Worm (Caenorhabditis elegans) whole organism, L4 larva: ENCODE measurements around the gene sfa-1.
A peak's percentile ranks its signal among the peaks of the same experiment; 100 is the strongest.
"Not testable (repeated sequence)": the region's sequence is repeated elsewhere in the genome, so short reads cannot be mapped to it uniquely, and the experiment has no call there.

Source experiments
- D1046.2 ChIP-seq: fragments of 200-800 bp; sonication (Bioruptor generic); IDR thresholded peaks from 2 replicates; pipeline ENCODE4 v1.3.6; 2022; ENCODE audit warnings: missing genetic modification characterization, missing compliant biosample characterization
- F49E8.2 ChIP-seq: sonication (generic microtip); optimal IDR thresholded peaks from 2 replicates; lab custom pipeline; 2016; ENCODE audit warnings: missing compliant biosample characterization, mild to moderate bottlenecking, missing genetic modification characterization, borderline replicate concordance
- ZK337.2 ChIP-seq: fragments of 200-800 bp; sonication (Bioruptor generic); IDR thresholded peaks from 2 replicates; pipeline ENCODE4 v1.3.6; 2022; ENCODE audit warnings: missing genetic modification reagents, missing genetic modification characterization, missing compliant biosample characterization
- aha-1 ChIP-seq: fragments of 150-350 bp; peaks from one replicate; lab custom pipeline; 2014; ENCODE audit warnings: missing biosample characterization, missing genetic modification characterization
- attf-4 ChIP-seq: sonication (generic microtip); optimal IDR thresholded peaks from 3 replicates; lab custom pipeline; 2017; ENCODE audit warnings: missing biosample characterization, missing genetic modification characterization
- ceh-28 ChIP-seq: fragments of 150-350 bp; optimal IDR thresholded peaks from 2 replicates; lab custom pipeline; 2014; ENCODE audit warnings: missing biosample characterization, missing genetic modification reagents, missing genetic modification characterization
- ceh-44 ChIP-seq: fragments of 200-800 bp; sonication (Bioruptor generic); IDR thresholded peaks from 2 replicates; pipeline ENCODE4 v1.3.6; 2022; ENCODE audit warnings: missing genetic modification reagents, missing genetic modification characterization, missing compliant biosample characterization
- ceh-82 ChIP-seq: sonication (generic microtip); optimal IDR thresholded peaks from 2 replicates; lab custom pipeline; 2017; ENCODE audit warnings: missing biosample characterization, missing genetic modification characterization
- ces-1 ChIP-seq: fragments of 150-350 bp; sonication (generic microtip); optimal IDR thresholded peaks from 4 replicates; lab custom pipeline; 2014; ENCODE audit warnings: missing biosample characterization, missing genetic modification reagents, missing genetic modification characterization
- cey-2 ChIP-seq: sonication (generic microtip); optimal IDR thresholded peaks from 3 replicates; lab custom pipeline; 2017; ENCODE audit warnings: missing genetic modification characterization, mild to moderate bottlenecking, missing compliant biosample characterization, antibody characterized with exemption, borderline replicate concordance; ENCODE audit not compliant: insufficient read depth
- ctbp-1 ChIP-seq: fragments of 200-800 bp; sonication (Bioruptor generic); IDR thresholded peaks from 2 replicates; pipeline ENCODE4 v1.3.6; 2022; ENCODE audit warnings: missing genetic modification reagents, missing genetic modification characterization, missing compliant biosample characterization
- daf-16 ChIP-seq, 3 experiments: sonication (generic microtip); optimal IDR thresholded peaks; 2 replicates each; lab custom pipeline; 2016 to 2017; ENCODE audit warnings: missing genetic modification characterization in 3 of 3, missing genetic modification reagents in 3 of 3, mild to moderate bottlenecking in 2 of 3, missing compliant biosample characterization in 2 of 3, missing biosample characterization in 1 of 3, moderate library complexity in 1 of 3
- dmd-9 ChIP-seq: fragments of 200-800 bp; sonication (Bioruptor generic); IDR thresholded peaks from 2 replicates; pipeline ENCODE4 v1.3.6; 2022; ENCODE audit warnings: missing genetic modification reagents, missing genetic modification characterization, missing compliant biosample characterization
- dpl-1 ChIP-seq: fragments of 150-350 bp; optimal IDR thresholded peaks from 2 replicates; lab custom pipeline; 2014; ENCODE audit warnings: missing biosample characterization, missing genetic modification reagents, missing genetic modification characterization
- duxl-1 ChIP-seq: sonication (generic microtip); optimal IDR thresholded peaks from 2 replicates; lab custom pipeline; 2016; ENCODE audit warnings: mild to moderate bottlenecking, missing genetic modification characterization, moderate library complexity, missing compliant biosample characterization; ENCODE audit not compliant: poor library complexity
- egl-43 ChIP-seq: fragments of 200-800 bp; sonication (Bioruptor generic); IDR thresholded peaks from 2 replicates; pipeline ENCODE4 v1.3.6; 2022; ENCODE audit warnings: missing genetic modification reagents, missing genetic modification characterization, missing compliant biosample characterization
- hmg-1.1 ChIP-seq: fragments of 200-800 bp; sonication (Bioruptor generic); IDR thresholded peaks from 2 replicates; pipeline ENCODE4 v1.3.6; 2022; ENCODE audit warnings: missing genetic modification reagents, missing genetic modification characterization, missing compliant biosample characterization
- lin-15B ChIP-seq: fragments of 150-350 bp; sonication (generic microtip); optimal IDR thresholded peaks from 3 replicates; lab custom pipeline; 2014; ENCODE audit warnings: missing biosample characterization, missing genetic modification characterization
- lin-38 ChIP-seq: fragments of 200-800 bp; sonication (Bioruptor generic); IDR thresholded peaks from 2 replicates; pipeline ENCODE4 v1.3.6; 2022; ENCODE audit warnings: missing genetic modification reagents, missing genetic modification characterization, missing compliant biosample characterization
- mdl-1 ChIP-seq, 2 experiments: fragments of 150-350 bp in 1 of 2; sonication (generic microtip) in 1 of 2; optimal IDR thresholded peaks; 2 replicates each; lab custom pipeline; 2014 to 2017; ENCODE audit warnings: missing biosample characterization in 2 of 2, missing genetic modification characterization in 2 of 2
- mdt-29 ChIP-seq: fragments of 200-800 bp; sonication (Bioruptor generic); IDR thresholded peaks from 2 replicates; pipeline ENCODE4 v1.3.6; 2022; ENCODE audit warnings: missing genetic modification reagents, missing genetic modification characterization, missing compliant biosample characterization
- mxl-3 ChIP-seq: fragments of 200-800 bp; sonication (Bioruptor generic); optimal IDR thresholded peaks from 2 replicates; lab custom pipeline; 2018; ENCODE audit warnings: mild to moderate bottlenecking, missing genetic modification characterization, missing compliant biosample characterization
- nhr-102 ChIP-seq: sonication (generic microtip); optimal IDR thresholded peaks from 2 replicates; lab custom pipeline; 2016; ENCODE audit warnings: mild to moderate bottlenecking, missing genetic modification characterization, moderate library complexity, missing compliant biosample characterization
- nhr-11 ChIP-seq: fragments of 150-350 bp; optimal IDR thresholded peaks from 2 replicates; lab custom pipeline; 2014; ENCODE audit warnings: missing biosample characterization, missing genetic modification characterization
- nhr-48 ChIP-seq: sonication (generic microtip); optimal IDR thresholded peaks from 2 replicates; lab custom pipeline; 2016; ENCODE audit warnings: mild to moderate bottlenecking, missing genetic modification characterization, missing compliant biosample characterization
- nhr-77 ChIP-seq: fragments of 150-350 bp; optimal IDR thresholded peaks from 2 replicates; lab custom pipeline; 2014; ENCODE audit warnings: missing biosample characterization, missing genetic modification characterization
- sdz-12 ChIP-seq: fragments of 200-800 bp; sonication (Bioruptor generic); optimal IDR thresholded peaks from 2 replicates; lab custom pipeline; 2018; ENCODE audit warnings: mild to moderate bottlenecking, missing genetic modification characterization, missing compliant biosample characterization
- set-16 ChIP-seq: fragments of 200-800 bp; sonication (Bioruptor generic); IDR thresholded peaks from 2 replicates; pipeline ENCODE4 v1.3.6; 2022; ENCODE audit warnings: missing genetic modification reagents, missing genetic modification characterization, missing compliant biosample characterization
- skn-1 ChIP-seq: fragments of 150-350 bp; optimal IDR thresholded peaks from 2 replicates; lab custom pipeline; 2014; ENCODE audit warnings: missing biosample characterization, missing genetic modification characterization
- snpc-1.2 ChIP-seq: fragments of 200-800 bp; sonication (Bioruptor generic); IDR thresholded peaks from 2 replicates; pipeline ENCODE4 v1.3.6; 2022; ENCODE audit warnings: missing genetic modification reagents, missing genetic modification characterization, missing compliant biosample characterization
- unc-130 ChIP-seq: sonication (generic microtip); optimal IDR thresholded peaks from 2 replicates; lab custom pipeline; 2016; ENCODE audit warnings: missing genetic modification reagents, missing genetic modification characterization, missing compliant biosample characterization
- zip-2 ChIP-seq: fragments of 150-350 bp; optimal IDR thresholded peaks from 2 replicates; lab custom pipeline; 2014; ENCODE audit warnings: missing biosample characterization, missing genetic modification characterization

Gene sfa-1

ce11 chrIV:17087384-17088099 lies 23.2 kb downstream of the sfa-1 start, which contains the start of the genes snx-13 and snr-1 (continued):
- TF ChIP-seq ctbp-1 (no peak; the same call in 1 of the 2 replicates), sdz-12 (GFP tag; lab: Kevin White, UChicago) (peak; percentile 89), ZK337.2 (GFP tag; lab: Robert Waterston, UW) (peak; percentile 74; the same call in 1 of the 2 replicates), unc-130 (peak; percentile 90), mdt-29 (no peak)

DNA sequence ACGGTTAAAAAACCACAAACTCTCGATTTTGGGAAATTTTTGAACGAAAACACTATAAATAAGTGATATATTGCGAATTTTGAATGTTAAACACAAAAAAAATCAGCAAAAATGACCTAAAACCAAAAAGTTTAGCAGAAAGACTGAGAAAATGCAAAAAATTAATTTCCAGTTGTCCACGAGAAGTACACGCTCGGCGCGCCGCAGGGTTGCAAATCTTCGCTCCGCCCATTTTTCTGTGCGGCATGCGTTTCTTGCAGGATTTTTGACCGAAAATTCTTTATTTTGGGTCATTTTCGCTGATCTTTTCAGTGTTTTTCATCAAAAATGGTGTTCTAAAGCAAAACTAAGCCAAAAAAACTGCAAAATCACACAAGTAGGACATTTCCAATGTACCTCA lies 25.9 kb downstream of the sfa-1 start:
- TF ChIP-seq aha-1 (tag; lab: Kevin White, UChicago) (peak; percentile 74), daf-16 (GFP tag; optimal IDR thresholded peaks at IDR 0.05; lab: Kevin White, UChicago) (no peak), daf-16 (tag; optimal IDR thresholded peaks at IDR 0.05; lab: Kevin White, UChicago) (no peak), lin-38 (GFP tag; lab: Robert Waterston, UW) (peak; percentile 41), snpc-1.2 (GFP tag; lab: Robert Waterston, UW) (peak; percentile 80)

DNA sequence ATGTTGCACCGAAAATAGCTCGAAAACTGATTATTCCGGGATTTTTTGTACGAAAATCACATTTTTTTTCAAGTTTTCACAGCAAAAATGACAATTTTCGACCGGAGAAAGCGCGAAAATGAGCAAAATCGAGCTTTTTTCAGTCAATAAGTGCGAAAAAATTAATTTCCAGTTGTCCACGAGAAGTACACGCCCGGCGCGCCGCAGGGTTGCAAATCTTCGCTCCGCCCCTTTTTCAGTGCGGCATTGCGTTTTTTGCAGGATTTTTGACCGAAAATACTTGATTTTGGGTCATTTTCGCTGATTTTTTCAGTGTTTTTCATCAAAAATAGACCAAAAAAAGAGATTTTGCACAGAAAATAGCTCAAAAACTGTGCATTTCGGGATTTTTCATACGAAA lies 26.5 kb downstream of the sfa-1 start:
- TF ChIP-seq D1046.2 (GFP tag; lab: Robert Waterston, UW) = no peak
- no peak for TF ChIP-seq nhr-11 (tag; lab: Kevin White, UChicago)
- TF ChIP-seq mxl-3 (GFP tag; lab: Kevin White, UChicago) = no peak
- no peak for TF ChIP-seq hmg-1.1 (GFP tag; lab: Robert Waterston, UW)
- TF ChIP-seq cey-2 (tag; lab: Kevin White, UChicago) = no peak
- no peak for TF ChIP-seq ces-1 (GFP tag; lab: Kevin White, UChicago)
- peak; percentile 0 for TF ChIP-seq dpl-1 (GFP tag; lab: Kevin White, UChicago)
- TF ChIP-seq dmd-9 (GFP tag; lab: Robert Waterston, UW) = 0 out of 2 replicates have a peak, but pooled peaks have one; percentile 7
- no peak for TF ChIP-seq lin-15B (tag; lab: Kevin White, UChicago)
- no peak for TF ChIP-seq daf-16 (GFP tag; optimal IDR thresholded peaks at IDR 0.05; lab: Kevin White, UChicago)
- TF ChIP-seq daf-16 (tag; optimal IDR thresholded peaks at IDR 0.05; lab: Kevin White, UChicago) = no peak
- TF ChIP-seq egl-43 (GFP tag; lab: Robert Waterston, UW) = no peak
- no peak for TF ChIP-seq nhr-77 (tag; lab: Kevin White, UChicago)
- TF ChIP-seq lin-38 (GFP tag; lab: Robert Waterston, UW) = peak; percentile 51
- no peak for TF ChIP-seq set-16 (GFP tag; lab: Robert Waterston, UW)
- TF ChIP-seq zip-2 (tag; lab: Kevin White, UChicago) = no peak

DNA sequence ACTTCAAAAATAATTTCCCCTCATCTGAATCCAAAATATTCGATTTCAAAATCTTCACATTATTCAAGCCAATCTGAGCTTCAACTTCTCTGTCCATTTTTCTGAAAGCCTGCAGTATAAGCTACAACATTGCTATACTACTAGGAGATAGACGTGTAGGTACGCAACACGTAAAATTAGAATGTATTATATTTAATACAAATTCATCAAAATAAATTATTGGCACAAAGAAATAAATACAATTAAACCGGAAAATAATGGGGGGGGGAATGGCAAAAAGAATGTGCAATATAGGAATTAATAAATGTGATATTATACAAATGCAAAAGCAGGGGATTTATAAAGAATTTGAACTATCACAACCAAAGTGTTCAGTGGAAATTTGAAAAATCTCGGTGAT lies 32.1 kb downstream of the sfa-1 start, which contains the start of gene Y116A8C.25:
Y116A8C.25 (minus strand) TSS at position 101 of the 400 bp plus-strand sequence.
- TF ChIP-seq skn-1 (tag; lab: Kevin White, UChicago) (no peak), attf-4 (tag; lab: Kevin White, UChicago) (no peak), nhr-48 (no peak), ceh-44 (GFP tag; lab: Robert Waterston, UW) (no peak), mdt-29 (no peak), ceh-28 (tag; lab: Kevin White, UChicago) (no peak), nhr-102 (tag; lab: Kevin White, UChicago) (no peak), zip-2 (tag; lab: Kevin White, UChicago) (no peak), duxl-1 (tag; lab: Kevin White, UChicago) (no peak), F49E8.2 (tag; lab: Kevin White, UChicago) (no peak)

DNA sequence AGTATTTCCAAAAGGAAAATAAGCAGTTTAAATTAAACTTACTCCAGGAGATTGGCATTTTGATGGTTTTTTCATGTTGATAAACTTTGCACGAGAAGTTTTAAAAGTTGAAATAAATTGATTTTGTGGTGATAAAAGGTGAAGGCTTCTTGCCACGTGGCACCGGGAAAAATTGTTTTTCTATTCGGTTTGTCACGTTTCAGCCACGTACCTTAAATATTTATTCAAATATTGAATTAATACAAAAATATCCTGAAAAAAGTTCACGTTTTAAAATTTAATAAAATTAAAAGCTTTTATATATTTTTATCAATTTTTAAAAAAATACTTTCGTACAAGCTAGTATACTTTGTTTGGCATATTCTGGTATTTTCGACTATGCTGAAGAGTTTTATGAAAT lies 40.0 kb downstream of the sfa-1 start, which contains the start of gene Y116A8C.24:
Y116A8C.24 (minus strand) TSS at position 101 of the 400 bp plus-strand sequence.
- TF ChIP-seq mdl-1 (tag; optimal IDR thresholded peaks at IDR 0.05; lab: Kevin White, UChicago); ceh-82 (tag; lab: Kevin White, UChicago); ces-1 (GFP tag; lab: Kevin White, UChicago): not testable (repeated sequence)
